Fruit fly (Drosophila melanogaster) whole organism, embryonic: ENCODE results near the gene scyl.

Experiments used
- CG10654 ChIP-seq: fragments of 200-800 bp; sonication (Bioruptor generic); optimal IDR thresholded peaks from 2 replicates; lab custom pipeline; 2016; ENCODE audit warnings: missing biosample characterization, missing genetic modification characterization
- CG2202 ChIP-seq: fragments of 200-800 bp; sonication (Bioruptor generic); optimal IDR thresholded peaks from 2 replicates; lab custom pipeline; 2018; ENCODE audit warnings: missing biosample characterization, mild to moderate bottlenecking, missing genetic modification characterization

- no peak for TF ChIP-seq CG2202
- no peak for TF ChIP-seq CG10654 (GFP tag; lab: Kevin White, UChicago)
Observed at dm6 chr3L:11305316-11305715, 53.2 kb downstream of the scyl start.
